Fruit fly (Drosophila melanogaster): ENCODE results near the gene bcn92.
A peak's percentile ranks its signal among the peaks of the same experiment; 100 is the strongest.

The bcn92 gene

dm6 chrX:2142935-2143312, 6.5 kb downstream of the bcn92 start:
- TF ChIP-seq CG6792 (GFP tag; optimal IDR thresholded peaks at IDR 0.05) (no peak), svp (GFP tag) (peak; percentile 7)

- TF ChIP-seq svp (GFP tag), result peak; percentile 78
- TF ChIP-seq fkh (GFP tag; optimal IDR thresholded peaks at IDR 0.05), result no peak
- peak; percentile 86 for TF ChIP-seq vri (GFP tag; optimal IDR thresholded peaks at IDR 0.05)
- peak; percentile 24 for TF ChIP-seq Sox14 (GFP tag; optimal IDR thresholded peaks at IDR 0.05)
Measured at dm6 chrX:2142275-2142934, 7.0 kb downstream of the bcn92 start.

dm6 chrX:2141854-2142216, 7.6 kb downstream of the bcn92 start:
- TF ChIP-seq Sox15 (GFP tag; optimal IDR thresholded peaks at IDR 0.05) (no peak), Hr39 (GFP tag; optimal IDR thresholded peaks at IDR 0.05) (no peak), dac (GFP tag; optimal IDR thresholded peaks at IDR 0.05) (no peak), salr (GFP tag; optimal IDR thresholded peaks at IDR 0.05) (peak in 1 of 2 experiments; percentile 18), CG11294 (GFP tag; IDR thresholded peaks at IDR 0.05) (no peak), CG11762 (GFP tag; optimal IDR thresholded peaks at IDR 0.05; ENCODE audit: insufficient read depth) (peak; percentile 22), Sox14 (GFP tag; optimal IDR thresholded peaks at IDR 0.05) (no peak), Blimp-1 (GFP tag; optimal IDR thresholded peaks at IDR 0.05) (peak; percentile 22), CG6808 (GFP tag; optimal IDR thresholded peaks at IDR 0.05) (peak; percentile 53), topi (GFP tag; optimal IDR thresholded peaks at IDR 0.05) (peak; percentile 31), dsx (GFP tag; optimal IDR thresholded peaks at IDR 0.05; ENCODE audit: poor library complexity, severe bottlenecking) (no peak), Sox102F (GFP tag; optimal IDR thresholded peaks at IDR 0.05) (peak; percentile 52), CG32006 (GFP tag; optimal IDR thresholded peaks at IDR 0.05) (peak; percentile 50), CG9139 (GFP tag; optimal IDR thresholded peaks at IDR 0.05) (no peak), fkh (GFP tag; optimal IDR thresholded peaks at IDR 0.05) (peak; percentile 95), Smox (GFP tag; optimal IDR thresholded peaks at IDR 0.05) (no peak), pdm3 (GFP tag; optimal IDR thresholded peaks at IDR 0.05) (peak; percentile 9), Ets21C (GFP tag; optimal IDR thresholded peaks at IDR 0.05) (no peak), eg (GFP tag; IDR thresholded peaks at IDR 0.05) (peak; percentile 59), CG10669 (GFP tag; optimal IDR thresholded peaks at IDR 0.05) (peak; percentile 12), CG34406 (GFP tag; optimal IDR thresholded peaks at IDR 0.05) (peak; percentile 29), vri (GFP tag; optimal IDR thresholded peaks at IDR 0.05) (peak; percentile 85), CG6792 (GFP tag; optimal IDR thresholded peaks at IDR 0.05) (peak; percentile 30), CG8119 (GFP tag; IDR thresholded peaks at IDR 0.05) (no peak), CG8632 (GFP tag; optimal IDR thresholded peaks at IDR 0.05) (peak; percentile 37), CG10631 (GFP tag; optimal IDR thresholded peaks at IDR 0.05) (peak; percentile 30), acj6 (GFP tag; optimal IDR thresholded peaks at IDR 0.05) (no peak), spab (GFP tag; optimal IDR thresholded peaks at IDR 0.05) (no peak), cyc (GFP tag; optimal IDR thresholded peaks at IDR 0.05) (peak; percentile 41), CG8319 (GFP tag; optimal IDR thresholded peaks at IDR 0.05) (no peak), net (GFP tag; optimal IDR thresholded peaks at IDR 0.05) (peak; percentile 6), Ets96B (tag; optimal IDR thresholded peaks at IDR 0.05) (peak; percentile 16), fd59A (GFP tag; optimal IDR thresholded peaks at IDR 0.05) (no peak), Lpt (GFP tag; optimal IDR thresholded peaks at IDR 0.05) (no peak), CG4318 (GFP tag; optimal IDR thresholded peaks at IDR 0.05) (no peak), CG31627 (GFP tag; optimal IDR thresholded peaks at IDR 0.05) (no peak), Eip75B (GFP tag; optimal IDR thresholded peaks at IDR 0.05) (no peak), Eip78C (GFP tag) (peak; percentile 86), Met (GFP tag; optimal IDR thresholded peaks at IDR 0.05) (peak; percentile 58), CG6276 (GFP tag; optimal IDR thresholded peaks at IDR 0.05) (peak; percentile 59), fd85E (GFP tag; optimal IDR thresholded peaks at IDR 0.05) (no peak), svp (GFP tag) (peak; percentile 75), ss (GFP tag; optimal IDR thresholded peaks at IDR 0.05) (peak in 1 of 2 experiments; percentile 64), Gug (GFP tag; IDR thresholded peaks at IDR 0.05) (no peak), CG3032 (tag; optimal IDR thresholded peaks at IDR 0.05) (peak; percentile 36), CG16779 (tag; optimal IDR thresholded peaks at IDR 0.05) (peak; percentile 1)

Data from whole organism, prepupa.